Worm (Caenorhabditis elegans) whole organism, L3 larva: Measurements from ENCODE around the gene Y75B12B.3.

Experiments
- aly-2 ChIP-seq: fragments of 150-350 bp; optimal IDR thresholded peaks from 2 replicates; lab custom pipeline; 2014; ENCODE audit warnings: missing biosample characterization, missing genetic modification characterization
- ama-1 ChIP-seq: fragments of 150-350 bp; optimal IDR thresholded peaks from 2 replicates; lab custom pipeline; 2018
- egl-27 ChIP-seq: sonication (generic microtip); optimal IDR thresholded peaks from 4 replicates; lab custom pipeline; 2017; ENCODE audit warnings: missing biosample characterization, missing genetic modification reagents, missing genetic modification characterization
- elt-1 ChIP-seq: fragments of 150-350 bp; optimal IDR thresholded peaks from 2 replicates; lab custom pipeline; 2014; ENCODE audit warnings: missing biosample characterization, missing genetic modification characterization
- fkh-2 ChIP-seq: fragments of 150-350 bp; optimal IDR thresholded peaks from 2 replicates; lab custom pipeline; 2014; ENCODE audit warnings: missing biosample characterization, missing genetic modification reagents, missing genetic modification characterization
- jun-1 ChIP-seq: fragments of 150-350 bp; optimal IDR thresholded peaks from 2 replicates; lab custom pipeline; 2014; ENCODE audit warnings: missing biosample characterization, missing genetic modification reagents, missing genetic modification characterization
- nhr-77 ChIP-seq: fragments of 150-350 bp; optimal IDR thresholded peaks from 2 replicates; lab custom pipeline; 2014; ENCODE audit warnings: missing biosample characterization, missing genetic modification characterization
- skn-1 ChIP-seq: fragments of 150-350 bp; optimal IDR thresholded peaks from 2 replicates; lab custom pipeline; 2014; ENCODE audit warnings: missing biosample characterization, missing genetic modification characterization
- zag-1 ChIP-seq: fragments of 150-350 bp; optimal IDR thresholded peaks from 2 replicates; lab custom pipeline; 2014; ENCODE audit warnings: missing biosample characterization, missing genetic modification characterization
- ztf-4 ChIP-seq: fragments of 150-350 bp; optimal IDR thresholded peaks from 2 replicates; lab custom pipeline; 2014; ENCODE audit warnings: missing biosample characterization, missing genetic modification characterization

DNA sequence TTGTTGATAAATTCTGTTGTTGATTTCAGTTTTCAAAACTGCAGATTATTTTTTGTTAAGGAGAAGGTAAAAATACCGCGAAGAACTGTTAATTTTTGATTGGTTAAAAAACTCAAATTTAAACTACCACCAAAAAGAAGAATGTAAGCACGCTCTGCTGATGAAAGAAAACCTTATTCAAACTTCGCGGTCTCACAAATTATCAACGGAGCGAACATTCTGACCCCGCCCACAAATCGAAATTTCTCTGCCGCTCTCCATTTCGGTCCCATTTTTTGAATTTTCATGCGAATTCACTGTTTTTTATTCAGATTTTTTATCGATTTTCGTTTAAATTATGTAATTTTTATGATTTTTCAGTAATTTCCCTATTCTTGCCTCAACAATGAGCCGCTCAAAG is 3.5 kb upstream of the Y75B12B.3 start, which contains the start of gene cyn-3:
- peak; percentile 38 for TF ChIP-seq egl-27
- TF ChIP-seq fkh-2, result no peak
- peak; percentile 69 for TF ChIP-seq ama-1 (lab: Kevin White, UChicago)
- no peak for TF ChIP-seq nhr-77 (tag; lab: Kevin White, UChicago)
- TF ChIP-seq jun-1 (tag; lab: Kevin White, UChicago), result peak; percentile 73
- no peak for TF ChIP-seq ztf-4 (tag; lab: Kevin White, UChicago)
- peak; percentile 91 for TF ChIP-seq skn-1 (tag; lab: Kevin White, UChicago)
- TF ChIP-seq zag-1 (tag; lab: Kevin White, UChicago), result no peak
- TF ChIP-seq elt-1 (tag; lab: Kevin White, UChicago), result peak; percentile 58
- no peak for TF ChIP-seq aly-2 (tag; lab: Kevin White, UChicago)
